Worm (Caenorhabditis elegans) whole organism, mixed stage, embryonic: Measurements from ENCODE around the gene selt-1.1.

Experiments
- blmp-1 ChIP-seq: fragments of 150-350 bp; optimal IDR thresholded peaks from 2 replicates; lab custom pipeline; 2014; ENCODE audit warnings: missing biosample characterization, missing genetic modification characterization
- ceh-83 ChIP-seq: fragments of 200-800 bp; sonication (Bioruptor generic); optimal IDR thresholded peaks from 2 replicates; lab custom pipeline; 2018; ENCODE audit warnings: mild to moderate bottlenecking, missing genetic modification characterization, missing compliant biosample characterization
- mls-2 ChIP-seq: sonication (generic microtip); optimal IDR thresholded peaks from 2 replicates; lab custom pipeline; 2016; ENCODE audit warnings: mild to moderate bottlenecking, missing genetic modification characterization, moderate library complexity, missing compliant biosample characterization
- nhr-76 ChIP-seq: sonication (generic microtip); optimal IDR thresholded peaks from 2 replicates; lab custom pipeline; 2017; ENCODE audit warnings: missing biosample characterization, missing genetic modification characterization
- snpc-4 ChIP-seq: fragments of 150-350 bp; optimal IDR thresholded peaks from 2 replicates; lab custom pipeline; 2014; ENCODE audit warnings: missing biosample characterization, missing genetic modification characterization
- unc-120 ChIP-seq: sonication (generic microtip); optimal IDR thresholded peaks from 2 replicates; lab custom pipeline; 2017; ENCODE audit warnings: missing genetic modification characterization, missing compliant biosample characterization; ENCODE audit not compliant: poor library complexity, severe bottlenecking
- ztf-11 ChIP-seq: fragments of 150-350 bp; optimal IDR thresholded peaks from 2 replicates; lab custom pipeline; 2014; ENCODE audit warnings: missing biosample characterization, missing genetic modification characterization

DNA sequence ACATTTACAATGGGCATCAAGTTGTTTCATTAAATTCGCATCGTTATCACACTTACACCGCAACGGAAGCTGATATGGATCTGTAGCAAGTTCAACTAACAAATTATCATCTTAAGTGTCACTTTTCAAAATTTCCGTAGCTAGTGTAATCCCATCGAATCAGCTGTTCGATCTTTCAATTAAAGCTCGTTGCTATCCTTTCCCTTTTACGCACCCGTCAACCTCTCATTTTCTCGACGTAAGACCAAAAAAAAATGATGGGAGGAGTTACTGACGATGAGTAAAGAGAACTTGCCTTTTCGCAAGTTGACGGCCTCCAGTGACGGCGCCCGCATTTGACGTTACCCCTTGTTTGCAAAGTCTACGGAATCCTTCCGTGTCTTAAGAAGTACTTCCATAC is 44.3 kb downstream of the selt-1.1 start, which contains the start of gene F29G6.1:
- TF ChIP-seq blmp-1 (no peak), unc-120 (tag; lab: Kevin White, UChicago) (no peak), snpc-4 (tag; lab: Kevin White, UChicago) (no peak), nhr-76 (no peak), mls-2 (tag; lab: Kevin White, UChicago) (no peak), ceh-83 (GFP tag; lab: Kevin White, UChicago) (no peak), ztf-11 (no peak)
